Fruit fly (Drosophila melanogaster) whole organism, embryonic: ENCODE measurements around the gene CG11980.

Experiments
- B-H2 ChIP-seq: fragments of 200-800 bp; sonication (Bioruptor generic); optimal IDR thresholded peaks from 2 replicates; lab custom pipeline; 2018; ENCODE audit warnings: missing biosample characterization, mild to moderate bottlenecking, missing genetic modification characterization
- BEAF-32 ChIP-seq: fragments of 200-800 bp; sonication (Bioruptor generic); optimal IDR thresholded peaks from 3 replicates; lab custom pipeline; 2017; ENCODE audit warnings: missing biosample characterization, missing genetic modification characterization, mild to moderate bottlenecking, moderate library complexity, missing genetic modification reagents
- CG10543 ChIP-seq: fragments of 200-800 bp; sonication (Bioruptor generic); optimal IDR thresholded peaks from 3 replicates; lab custom pipeline; 2017; ENCODE audit warnings: missing biosample characterization, mild to moderate bottlenecking, missing genetic modification characterization, moderate library complexity
- CG12299 ChIP-seq: fragments of 200-800 bp; sonication (Bioruptor generic); optimal IDR thresholded peaks from 2 replicates; lab custom pipeline; 2018; ENCODE audit warnings: missing biosample characterization, mild to moderate bottlenecking, missing genetic modification characterization
- CG12391 ChIP-seq: fragments of 200-800 bp; sonication (Bioruptor generic); optimal IDR thresholded peaks from 3 replicates; lab custom pipeline; 2018; ENCODE audit warnings: missing biosample characterization, mild to moderate bottlenecking, missing genetic modification characterization, moderate library complexity
- CG12659 ChIP-seq: fragments of 200-800 bp; sonication (Bioruptor generic); optimal IDR thresholded peaks from 3 replicates; lab custom pipeline; 2017; ENCODE audit warnings: mild to moderate bottlenecking, missing biosample characterization, missing genetic modification reagents, missing genetic modification characterization
- CG15514 ChIP-seq: fragments of 200-800 bp; sonication (Bioruptor generic); optimal IDR thresholded peaks from 3 replicates; lab custom pipeline; 2017; ENCODE audit warnings: missing biosample characterization, missing genetic modification characterization, mild to moderate bottlenecking, moderate library complexity, missing genetic modification reagents
- CG2116 ChIP-seq: fragments of 200-800 bp; sonication (Bioruptor generic); optimal IDR thresholded peaks from 3 replicates; lab custom pipeline; 2018; ENCODE audit warnings: missing biosample characterization, mild to moderate bottlenecking, missing genetic modification characterization
- CG2120 ChIP-seq: fragments of 200-800 bp; sonication (Bioruptor generic); optimal IDR thresholded peaks from 3 replicates; lab custom pipeline; 2016; ENCODE audit warnings: missing biosample characterization, missing genetic modification characterization
- CG2678 ChIP-seq: fragments of 200-800 bp; sonication (Bioruptor generic); optimal IDR thresholded peaks from 3 replicates; lab custom pipeline; 2019; ENCODE audit warnings: missing biosample characterization, mild to moderate bottlenecking, missing genetic modification characterization, moderate library complexity
- CG2712 ChIP-seq: fragments of 200-800 bp; optimal IDR thresholded peaks from 3 replicates; lab custom pipeline; 2019; ENCODE audit warnings: missing biosample characterization, mild to moderate bottlenecking, missing genetic modification characterization, moderate library complexity
- CG3726 ChIP-seq: fragments of 200-800 bp; sonication (Bioruptor generic); IDR thresholded peaks from 3 replicates; pipeline ENCODE4, ENCODE4 v1.3.6; 2022; ENCODE audit warnings: missing biosample characterization, missing genetic modification characterization
- CG3847 ChIP-seq: fragments of 200-800 bp; sonication (Bioruptor generic); IDR thresholded peaks from 2 replicates; pipeline ENCODE4 v1.3.6; 2022; ENCODE audit warnings: missing biosample characterization, missing genetic modification characterization
- CG6689 ChIP-seq: fragments of 200-800 bp; sonication (Bioruptor generic); IDR thresholded peaks from 2 replicates; pipeline ENCODE4 v1.3.6; 2022; ENCODE audit warnings: missing biosample characterization, missing genetic modification characterization
- CG9437 ChIP-seq: fragments of 200-800 bp; sonication (Bioruptor generic); optimal IDR thresholded peaks from 2 replicates; lab custom pipeline; 2018; ENCODE audit warnings: missing biosample characterization, mild to moderate bottlenecking, missing genetic modification characterization
- CG9797 ChIP-seq: fragments of 200-800 bp; sonication (Bioruptor generic); optimal IDR thresholded peaks from 3 replicates; lab custom pipeline; 2018; ENCODE audit warnings: missing biosample characterization, mild to moderate bottlenecking, missing genetic modification characterization
- CG9817 ChIP-seq: fragments of 200-800 bp; sonication (Bioruptor generic); optimal IDR thresholded peaks from 2 replicates; lab custom pipeline; 2018; ENCODE audit warnings: missing biosample characterization, mild to moderate bottlenecking, missing genetic modification characterization, moderate library complexity
- CoRest ChIP-seq: fragments of 200-800 bp; sonication (Bioruptor generic); optimal IDR thresholded peaks from 3 replicates; lab custom pipeline; 2018; ENCODE audit warnings: missing biosample characterization, mild to moderate bottlenecking, missing genetic modification characterization, moderate library complexity
- D19B ChIP-seq: fragments of 200-800 bp; sonication (Bioruptor generic); optimal IDR thresholded peaks from 2 replicates; lab custom pipeline; 2017; ENCODE audit warnings: missing biosample characterization, mild to moderate bottlenecking, missing genetic modification characterization
- Dbx ChIP-seq: fragments of 200-800 bp; sonication (Bioruptor generic); IDR thresholded peaks from 3 replicates; pipeline ENCODE4 v1.3.6; 2022; ENCODE audit warnings: missing biosample characterization, missing genetic modification characterization
- Dp ChIP-seq: fragments of 200-800 bp; sonication (Bioruptor generic); optimal IDR thresholded peaks from 2 replicates; lab custom pipeline; 2018; ENCODE audit warnings: missing biosample characterization, mild to moderate bottlenecking, missing genetic modification characterization, moderate library complexity
- Fer3 ChIP-seq: fragments of 200-800 bp; sonication (Bioruptor generic); optimal IDR thresholded peaks from 2 replicates; lab custom pipeline; 2018; ENCODE audit warnings: missing biosample characterization, mild to moderate bottlenecking, missing genetic modification characterization, moderate library complexity
- Gug ChIP-seq: fragments of 200-800 bp; sonication (Bioruptor generic); IDR thresholded peaks from 4 replicates; pipeline ENCODE4 v1.3.6; 2022; ENCODE audit warnings: missing biosample characterization, missing genetic modification characterization
- Hmr ChIP-seq: fragments of 200-800 bp; sonication (Bioruptor generic); optimal IDR thresholded peaks from 3 replicates; lab custom pipeline; 2017; ENCODE audit warnings: mild to moderate bottlenecking, missing biosample characterization, missing genetic modification reagents, missing genetic modification characterization
- Med ChIP-seq: fragments of 200-800 bp; sonication (Bioruptor generic); peaks from one replicate; lab custom pipeline; 2016; ENCODE audit warnings: missing biosample characterization, missing genetic modification characterization, mild to moderate bottlenecking, inconsistent platforms, moderate library complexity
- Nf-YC ChIP-seq: fragments of 200-800 bp; optimal IDR thresholded peaks from 3 replicates; lab custom pipeline; 2019; ENCODE audit warnings: missing biosample characterization, mild to moderate bottlenecking, missing genetic modification characterization, moderate library complexity
- Scr ChIP-seq: fragments of 200-800 bp; sonication (Bioruptor generic); IDR thresholded peaks from 2 replicates; pipeline ENCODE4 v1.3.6; 2022; ENCODE audit warnings: missing biosample characterization, missing genetic modification characterization; ENCODE audit not compliant: partially characterized antibody
- Sin3A ChIP-seq: fragments of >200 bp; optimal IDR thresholded peaks from 2 replicates; lab custom pipeline; 2018
- Six4 ChIP-seq: fragments of 200-800 bp; sonication (Bioruptor generic); optimal IDR thresholded peaks from 2 replicates; lab custom pipeline; 2016; ENCODE audit warnings: missing biosample characterization, missing genetic modification characterization
- Sry-δ ChIP-seq: fragments of 200-800 bp; sonication (Bioruptor generic); optimal IDR thresholded peaks from 2 replicates; lab custom pipeline; 2016; ENCODE audit warnings: missing biosample characterization, missing genetic modification characterization
- Stat92E ChIP-seq, 3 experiments: fragments of >200 bp in 2 of 3; fragments of 200-800 bp in 1 of 3; sonication (Bioruptor generic) in 1 of 3; optimal IDR thresholded peaks; 2 replicates each; lab custom pipeline; 2017 to 2019; ENCODE audit warnings: missing biosample characterization in 3 of 3, missing genetic modification characterization in 3 of 3, mild to moderate bottlenecking in 1 of 3, moderate library complexity in 1 of 3
- YL-1 ChIP-seq: fragments of 200-800 bp; sonication (Bioruptor generic); optimal IDR thresholded peaks from 3 replicates; lab custom pipeline; 2017; ENCODE audit warnings: missing biosample characterization, mild to moderate bottlenecking, missing genetic modification characterization
- amos ChIP-seq: fragments of 200-800 bp; sonication (Bioruptor generic); IDR thresholded peaks from 2 replicates; pipeline ENCODE4 v1.3.6; 2022; ENCODE audit warnings: missing biosample characterization, missing genetic modification characterization; ENCODE audit not compliant: partially characterized antibody
- bab2 ChIP-seq: fragments of 200-800 bp; sonication (Bioruptor generic); optimal IDR thresholded peaks from 2 replicates; lab custom pipeline; 2016; ENCODE audit warnings: missing biosample characterization, missing genetic modification characterization
- chm ChIP-seq: fragments of 200-800 bp; sonication (Bioruptor generic); IDR thresholded peaks from 2 replicates; pipeline ENCODE4 v1.3.6; 2022; ENCODE audit warnings: missing biosample characterization, missing genetic modification characterization
- dati ChIP-seq: fragments of 200-800 bp; sonication (Bioruptor generic); IDR thresholded peaks from 2 replicates; pipeline ENCODE4 v1.3.6; 2022; ENCODE audit warnings: missing biosample characterization, missing genetic modification characterization
- dm ChIP-seq: fragments of 200-800 bp; sonication (Bioruptor generic); optimal IDR thresholded peaks from 3 replicates; lab custom pipeline; 2016; ENCODE audit warnings: missing biosample characterization, missing genetic modification characterization
- fu2 ChIP-seq: fragments of 200-800 bp; sonication (Bioruptor generic); optimal IDR thresholded peaks from 2 replicates; lab custom pipeline; 2016; ENCODE audit warnings: missing biosample characterization, missing genetic modification characterization
- gsb-n ChIP-seq: fragments of 200-800 bp; sonication (Bioruptor generic); optimal IDR thresholded peaks from 3 replicates; lab custom pipeline; 2018; ENCODE audit warnings: missing biosample characterization, mild to moderate bottlenecking, missing genetic modification characterization
- lbe ChIP-seq: fragments of 200-800 bp; sonication (Bioruptor generic); optimal IDR thresholded peaks from 2 replicates; lab custom pipeline; 2016; ENCODE audit warnings: missing biosample characterization, mild to moderate bottlenecking, missing genetic modification characterization
- nmo ChIP-seq: fragments of 200-800 bp; sonication (Bioruptor generic); optimal IDR thresholded peaks from 2 replicates; lab custom pipeline; 2018; ENCODE audit warnings: missing biosample characterization, mild to moderate bottlenecking, missing genetic modification characterization, moderate library complexity
- oc ChIP-seq: fragments of 200-800 bp; sonication (Bioruptor generic); optimal IDR thresholded peaks from 2 replicates; lab custom pipeline; 2018; ENCODE audit warnings: missing biosample characterization, mild to moderate bottlenecking, missing genetic modification characterization, moderate library complexity
- pzg ChIP-seq: fragments of 200-800 bp; sonication (Bioruptor generic); optimal IDR thresholded peaks from 3 replicates; lab custom pipeline; 2018; ENCODE audit warnings: missing biosample characterization, mild to moderate bottlenecking, missing genetic modification characterization, moderate library complexity
- row ChIP-seq: fragments of 200-800 bp; sonication (Bioruptor generic); IDR thresholded peaks from 3 replicates; pipeline ENCODE4 v1.3.6; 2022; ENCODE audit warnings: missing biosample characterization, missing genetic modification characterization
- sd ChIP-seq: fragments of 200-800 bp; sonication (Bioruptor generic); optimal IDR thresholded peaks from 3 replicates; lab custom pipeline; 2018; ENCODE audit warnings: missing biosample characterization, mild to moderate bottlenecking, missing genetic modification characterization, moderate library complexity
- sens ChIP-seq: fragments of 200-800 bp; sonication (Bioruptor generic); peaks from one replicate; lab custom pipeline; 2016; ENCODE audit warnings: missing biosample characterization, missing genetic modification characterization
- sug ChIP-seq: fragments of 200-800 bp; optimal IDR thresholded peaks from 2 replicates; lab custom pipeline; 2019; ENCODE audit warnings: missing biosample characterization, mild to moderate bottlenecking, missing genetic modification characterization, moderate library complexity

Gene CG11980

dm6 chr3R:9001720-9002240 lies 2.0 kb upstream of the CG11980 start (continued):
- no peak for TF ChIP-seq Gug (GFP tag; lab: Robert Waterston, UW)
- TF ChIP-seq gsb-n (tag; lab: Kevin White, UChicago): peak; percentile 2
- peak; percentile 11 for TF ChIP-seq CG10543 (GFP tag; lab: Kevin White, UChicago)
- peak; percentile 63 for TF ChIP-seq oc
- no peak for TF ChIP-seq chm
- TF ChIP-seq dm (GFP tag; lab: Kevin White, UChicago): no peak
- peak; percentile 37 for TF ChIP-seq B-H2 (GFP tag; lab: Kevin White, UChicago)
- no peak for TF ChIP-seq lbe (GFP tag; lab: Kevin White, UChicago)
- TF ChIP-seq fu2 (GFP tag; lab: Kevin White, UChicago): no peak
- TF ChIP-seq Dbx (GFP tag; lab: Robert Waterston, UW): peak; percentile 14; the same call in 1 of the 3 replicates
- TF ChIP-seq, all 482 proteins: peak for 15

dm6 chr3R:9002542-9002941 lies 1.3 kb upstream of the CG11980 start:
- TF ChIP-seq Med (GFP tag; lab: Kevin White, UChicago) (peak; percentile 73), CG2120 (GFP tag; lab: Kevin White, UChicago) (peak; percentile 19), CG9437 (GFP tag; lab: Kevin White, UChicago) (no peak), Fer3 (peak; percentile 10), CG3726 (0 out of 3 replicates have a peak, but pooled peaks have one; percentile 6), CG2678 (tag; lab: Kevin White, UChicago) (no peak), D19B (peak; percentile 75), Hmr (peak; percentile 4), sd (tag; lab: Kevin White, UChicago) (peak; percentile 34), row (GFP tag; lab: Robert Waterston, UW) (peak; percentile 21; the same call in 1 of the 3 replicates)
- TF ChIP-seq, all 482 proteins: peak for 8

dm6 chr3R:9006129-9006528 lies 2.3 kb downstream of the CG11980 start, which contains the start of the genes Prosbeta3 and Iru:
TSS of gene Prosbeta3 (minus strand) at chr3R:9006226.
TSS of gene Iru (plus strand) at chr3R:9006456.
- TF ChIP-seq pzg (GFP tag; lab: Kevin White, UChicago) (peak; percentile 80), sug (tag; lab: Kevin White, UChicago) (peak; percentile 35), CG15514 (GFP tag; lab: Kevin White, UChicago) (peak; percentile 39), CG9817 (tag; lab: Kevin White, UChicago) (no peak), Scr (0 out of 2 replicates have a peak, but pooled peaks have one; percentile 7), Sry-δ (peak; percentile 24), CG3847 (GFP tag; lab: Robert Waterston, UW) (peak; percentile 48; the same call in 1 of the 2 replicates), Dp (peak; percentile 58), YL-1 (GFP tag; lab: Kevin White, UChicago) (peak; percentile 72), amos (GFP tag; lab: Robert Waterston, UW) (peak; percentile 31; the same call in 1 of the 2 replicates), sens (GFP tag; lab: Kevin White, UChicago) (peak; percentile 86), bab2 (GFP tag; lab: Kevin White, UChicago) (peak; percentile 32), CG2116 (GFP tag; lab: Kevin White, UChicago) (peak; percentile 27), Nf-YC (tag; lab: Kevin White, UChicago) (peak; percentile 13), BEAF-32 (peak; percentile 51), nmo (GFP tag; lab: Kevin White, UChicago) (peak; percentile 66), CG12659 (GFP tag; lab: Kevin White, UChicago) (peak; percentile 81), dati (no peak), CG9797 (GFP tag; lab: Kevin White, UChicago) (peak; percentile 91), Six4 (GFP tag; lab: Kevin White, UChicago) (no peak), CG12299 (peak; percentile 9), CoRest (tag; lab: Kevin White, UChicago) (peak; percentile 38), CG2712 (tag; lab: Kevin White, UChicago) (peak; percentile 20), CG12391 (tag; lab: Kevin White, UChicago) (peak; percentile 12), CG6689 (no peak), Sin3A (lab: Kevin White, UChicago) (peak; percentile 90), Stat92E (GFP tag; optimal IDR thresholded peaks at IDR 0.05; lab: Kevin White, UChicago) (peak in 1 of 3 experiments; percentile 13)
